Fruit fly (Drosophila melanogaster) whole organism, prepupa: Measurements from ENCODE around the gene Gas8.

Experiments
- CG11902 ChIP-seq: fragments of 200-800 bp; sonication (Bioruptor generic); optimal IDR thresholded peaks from 3 replicates; lab custom pipeline; 2016; ENCODE audit warnings: missing biosample characterization, missing genetic modification characterization
- CG1621 ChIP-seq: fragments of 200-800 bp; sonication (Bioruptor generic); optimal IDR thresholded peaks from 3 replicates; lab custom pipeline; 2018; ENCODE audit warnings: missing biosample characterization, mild to moderate bottlenecking, missing genetic modification characterization
- CG6854 ChIP-seq: fragments of 200-800 bp; sonication (Bioruptor generic); optimal IDR thresholded peaks from 2 replicates; lab custom pipeline; 2017; ENCODE audit warnings: missing biosample characterization, mild to moderate bottlenecking, missing genetic modification characterization
- CG7368 ChIP-seq: fragments of 200-800 bp; sonication (Bioruptor generic); optimal IDR thresholded peaks from 3 replicates; lab custom pipeline; 2016; ENCODE audit warnings: missing biosample characterization, missing genetic modification characterization
- CG8632 ChIP-seq: fragments of 200-800 bp; sonication (Bioruptor generic); optimal IDR thresholded peaks from 3 replicates; lab custom pipeline; 2016; ENCODE audit warnings: missing biosample characterization, missing genetic modification characterization
- CG9139 ChIP-seq: fragments of 200-800 bp; sonication (Bioruptor generic); optimal IDR thresholded peaks from 3 replicates; lab custom pipeline; 2017; ENCODE audit warnings: missing biosample characterization, mild to moderate bottlenecking, missing genetic modification characterization
- Hr4 ChIP-seq: fragments of 200-800 bp; sonication (Bioruptor generic); optimal IDR thresholded peaks from 3 replicates; lab custom pipeline; 2016; ENCODE audit warnings: missing biosample characterization, missing genetic modification characterization
- Lpt ChIP-seq: fragments of 200-800 bp; sonication (Bioruptor generic); optimal IDR thresholded peaks from 3 replicates; lab custom pipeline; 2016; ENCODE audit warnings: missing biosample characterization, missing genetic modification characterization
- fd59A ChIP-seq: fragments of 200-800 bp; sonication (Bioruptor generic); optimal IDR thresholded peaks from 2 replicates; lab custom pipeline; 2017; ENCODE audit warnings: missing biosample characterization, mild to moderate bottlenecking, missing genetic modification characterization, missing genetic modification reagents
- fkh ChIP-seq: fragments of 200-800 bp; sonication (Bioruptor generic); optimal IDR thresholded peaks from 3 replicates; lab custom pipeline; 2017; ENCODE audit warnings: missing biosample characterization, mild to moderate bottlenecking, missing genetic modification characterization, moderate library complexity
- lz ChIP-seq: fragments of 200-800 bp; sonication (Bioruptor generic); optimal IDR thresholded peaks from 3 replicates; lab custom pipeline; 2016; ENCODE audit warnings: missing biosample characterization, missing genetic modification characterization
- spab ChIP-seq: fragments of 200-800 bp; sonication (Bioruptor generic); optimal IDR thresholded peaks from 2 replicates; lab custom pipeline; 2017; ENCODE audit warnings: missing biosample characterization, mild to moderate bottlenecking, missing genetic modification characterization, missing genetic modification reagents

DNA sequence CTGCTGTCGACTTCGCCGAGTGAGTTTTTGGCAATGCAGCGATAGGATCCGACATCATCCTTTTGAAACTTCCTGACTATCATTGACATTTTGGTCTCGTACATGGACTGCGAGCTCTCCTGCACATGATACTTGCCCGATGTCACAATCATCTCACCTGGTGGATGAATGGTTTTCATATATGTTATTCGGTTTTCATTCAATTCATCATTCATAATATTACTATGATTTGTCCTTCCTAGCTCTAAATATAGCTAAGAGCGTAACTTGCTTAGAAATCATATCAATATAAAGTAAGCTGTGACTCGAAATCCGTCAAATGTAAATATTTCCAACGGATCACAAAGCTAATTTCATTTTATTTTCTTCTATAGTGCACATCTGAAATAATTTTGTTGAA lies 9.4 kb upstream of the Gas8 start, which contains the start of gene CG13021:
- TF ChIP-seq fkh (GFP tag; lab: Kevin White, UChicago) = no peak
- no peak for TF ChIP-seq CG1621 (tag; lab: Kevin White, UChicago)
- TF ChIP-seq Hr4 (GFP tag; lab: Kevin White, UChicago) = no peak
- no peak for TF ChIP-seq fd59A (GFP tag; lab: Kevin White, UChicago)
- no peak for TF ChIP-seq CG11902 (GFP tag; lab: Kevin White, UChicago)
- no peak for TF ChIP-seq lz
- TF ChIP-seq spab (GFP tag; lab: Kevin White, UChicago) = no peak
- TF ChIP-seq CG9139 (GFP tag; lab: Kevin White, UChicago) = no peak
- TF ChIP-seq Lpt = no peak
- no peak for TF ChIP-seq CG6854 (GFP tag; lab: Kevin White, UChicago)
- no peak for TF ChIP-seq CG8632 (GFP tag; lab: Kevin White, UChicago)
- no peak for TF ChIP-seq CG7368 (GFP tag; lab: Kevin White, UChicago)
